Worm (Caenorhabditis elegans) whole organism, late embryonic: ENCODE measurements around the gene R52.6.

Source experiments
- ceh-14 ChIP-seq: sonication (generic microtip); optimal IDR thresholded peaks from 2 replicates; lab custom pipeline; 2016; ENCODE audit warnings: missing genotype, missing genetic modification characterization, missing compliant biosample characterization
- ceh-19 ChIP-seq: fragments of 200-800 bp; sonication (Bioruptor generic); optimal IDR thresholded peaks from 2 replicates; lab custom pipeline; 2018; ENCODE audit warnings: mild to moderate bottlenecking, missing genetic modification characterization, missing compliant biosample characterization
- pha-4 ChIP-seq: fragments of 150-350 bp; optimal IDR thresholded peaks from 2 replicates; lab custom pipeline; 2018; ENCODE audit warnings: missing biosample characterization, missing genetic modification reagents, missing genetic modification characterization
- rnt-1 ChIP-seq: sonication (generic microtip); optimal IDR thresholded peaks from 2 replicates; lab custom pipeline; 2016; ENCODE audit warnings: missing genetic modification characterization, missing compliant biosample characterization
- unc-55 ChIP-seq: sonication (generic microtip); optimal IDR thresholded peaks from 2 replicates; lab custom pipeline; 2017; ENCODE audit warnings: missing biosample characterization, missing genetic modification reagents, missing genetic modification characterization

DNA sequence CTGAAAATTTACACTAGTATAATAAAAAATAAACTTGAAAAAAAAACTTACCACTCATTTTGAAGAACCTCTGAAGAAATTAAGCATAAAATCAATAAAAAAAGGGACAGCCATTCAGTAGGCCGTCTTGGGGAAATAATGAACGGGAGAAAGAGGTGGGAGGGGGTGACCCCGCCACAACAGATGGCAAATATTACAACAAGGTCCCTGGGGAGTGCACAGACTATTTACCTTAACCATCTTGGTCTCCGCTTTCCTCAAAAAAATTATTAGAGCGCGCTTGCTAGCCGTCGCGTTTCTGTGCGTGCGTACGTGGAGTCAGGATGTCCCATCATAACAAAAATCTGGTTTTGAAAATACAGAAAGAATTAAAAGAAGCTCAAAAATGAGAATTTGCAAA is 20.9 kb downstream of the R52.6 start, which contains the start of gene T16A1.10:
- TF ChIP-seq pha-4 (tag; lab: Kevin White, UChicago) (no peak), unc-55 (GFP tag; lab: Kevin White, UChicago) (no peak), ceh-19 (GFP tag; lab: Kevin White, UChicago) (no peak), rnt-1 (tag; lab: Kevin White, UChicago) (no peak), ceh-14 (tag; lab: Kevin White, UChicago) (no peak)
